Worm (Caenorhabditis elegans) whole organism, L4/young adult: ENCODE results near the gene eas-1.
A peak's percentile ranks its signal among the peaks of the same experiment; 100 is the strongest.

Experiments used
- W03F9.2 ChIP-seq: fragments of 150-350 bp; optimal IDR thresholded peaks from 2 replicates; lab custom pipeline; 2014; ENCODE audit warnings: missing biosample characterization, missing genetic modification characterization
- him-1 ChIP-seq: sonication (generic microtip); optimal IDR thresholded peaks from 2 replicates; lab custom pipeline; 2016; ENCODE audit warnings: missing genotype, missing genetic modification reagents, missing genetic modification characterization, missing compliant biosample characterization

- no peak for TF ChIP-seq him-1 (tag; lab: Kevin White, UChicago)
- TF ChIP-seq W03F9.2 (tag; lab: Kevin White, UChicago), result peak; percentile 88
Observed at ce11 chrII:4706359-4706871, 33.8 kb upstream of the eas-1 start, which contains the start of the genes F10G7.9 and tsn-1.
